Fruit fly (Drosophila melanogaster) ovary, adult (tissue): ENCODE measurements around the gene Zip88E.

ENCODE experiments used
- CG17801 ChIP-seq: fragments of 200-800 bp; optimal IDR thresholded peaks from 2 replicates; lab custom pipeline; 2019; ENCODE audit warnings: missing biosample characterization, mild to moderate bottlenecking, missing genetic modification characterization, moderate library complexity; ENCODE audit not compliant: partially characterized antibody

Zip88E gene

dm6 chr3R:15287763-15288162 lies 19.3 kb downstream of the Zip88E start:
- peak; percentile 16 for TF ChIP-seq CG17801 (GFP tag; lab: Kevin White, UChicago)

- no peak for TF ChIP-seq CG17801 (GFP tag; lab: Kevin White, UChicago)
Measured at dm6 chr3R:15288802-15289201, 20.3 kb downstream of the Zip88E start.

dm6 chr3R:15289828-15290641 lies 21.6 kb downstream of the Zip88E start:
- TF ChIP-seq CG17801 (GFP tag; lab: Kevin White, UChicago): no peak

- TF ChIP-seq CG17801 (GFP tag; lab: Kevin White, UChicago): peak; percentile 68
Measured at dm6 chr3R:15290642-15291118, 22.2 kb downstream of the Zip88E start, which contains the start of gene CG45218. Gene CG45218 (minus strand): TSS chr3R:15290799.

dm6 chr3R:15291551-15292223 lies 23.2 kb downstream of the Zip88E start:
- TF ChIP-seq CG17801 (GFP tag; lab: Kevin White, UChicago): no peak

- no peak for TF ChIP-seq CG17801 (GFP tag; lab: Kevin White, UChicago)
Measured at dm6 chr3R:15292241-15293004, 24.0 kb downstream of the Zip88E start.

dm6 chr3R:15293005-15293877 lies 24.8 kb downstream of the Zip88E start:
- TF ChIP-seq CG17801 (GFP tag; lab: Kevin White, UChicago): peak; percentile 98

dm6 chr3R:15293878-15294350 lies 25.5 kb downstream of the Zip88E start:
- no peak for TF ChIP-seq CG17801 (GFP tag; lab: Kevin White, UChicago)

dm6 chr3R:15297904-15298303 lies 29.4 kb downstream of the Zip88E start:
- no peak for TF ChIP-seq CG17801 (GFP tag; lab: Kevin White, UChicago)

dm6 chr3R:15305246-15305645 lies 36.8 kb downstream of the Zip88E start:
- TF ChIP-seq CG17801 (GFP tag; lab: Kevin White, UChicago): no peak

- TF ChIP-seq CG17801 (GFP tag; lab: Kevin White, UChicago): no peak
Measured at dm6 chr3R:15309924-15310323, 41.5 kb downstream of the Zip88E start, which contains the start of gene Tm2. Gene Tm2 (plus strand): TSS chr3R:15310193.

- no peak for TF ChIP-seq CG17801 (GFP tag; lab: Kevin White, UChicago)
Measured at dm6 chr3R:15310695-15311094, 42.2 kb downstream of the Zip88E start.

- no peak for TF ChIP-seq CG17801 (GFP tag; lab: Kevin White, UChicago)
Measured at dm6 chr3R:15313836-15314235, 45.4 kb downstream of the Zip88E start.

dm6 chr3R:15316326-15316725 lies 47.9 kb downstream of the Zip88E start, which contains the start of gene CG14866:
Gene CG14866 (plus strand): TSS chr3R:15316471.
- no peak for TF ChIP-seq CG17801 (GFP tag; lab: Kevin White, UChicago)
